Worm (Caenorhabditis elegans): ENCODE data around the gene Y44A6C.1.

Gene Y44A6C.1

ce11 chrV:20681120-20681519, 32.6 kb upstream of the Y44A6C.1 start, which contains the start of gene srsx-35:
TSS of gene srsx-35 (plus strand) at chrV:20681420.
- TF ChIP-seq blmp-1 (tag; optimal IDR thresholded peaks at IDR 0.05): no peak
- no peak for TF ChIP-seq pha-4 (tag; optimal IDR thresholded peaks at IDR 0.05)
- no peak for TF ChIP-seq tbx-8 (GFP tag; optimal IDR thresholded peaks at IDR 0.05)
- TF ChIP-seq unc-120 (tag; optimal IDR thresholded peaks at IDR 0.05; ENCODE audit: poor library complexity, severe bottlenecking): no peak
- TF ChIP-seq hlh-1 (tag; optimal IDR thresholded peaks at IDR 0.05): no peak
- TF ChIP-seq lsy-2 (tag; optimal IDR thresholded peaks at IDR 0.05): no peak
- TF ChIP-seq ceh-83 (GFP tag; optimal IDR thresholded peaks at IDR 0.05): no peak
- no peak for TF ChIP-seq unc-62 (GFP tag; optimal IDR thresholded peaks at IDR 0.05)
- no peak for TF ChIP-seq lin-32 (GFP tag; optimal IDR thresholded peaks at IDR 0.05)

- TF ChIP-seq snpc-4 (tag; optimal IDR thresholded peaks at IDR 0.05): no peak
- no peak for TF ChIP-seq ceh-83 (GFP tag; optimal IDR thresholded peaks at IDR 0.05)
- no peak for TF ChIP-seq ceh-43 (GFP tag; optimal IDR thresholded peaks at IDR 0.05)
- no peak for TF ChIP-seq M03D4.4 (tag; optimal IDR thresholded peaks at IDR 0.05)
- TF ChIP-seq elt-3 (tag; optimal IDR thresholded peaks at IDR 0.05): no peak
- TF ChIP-seq mep-1 (tag; optimal IDR thresholded peaks at IDR 0.05): no peak
Measured at ce11 chrV:20681824-20682223, 31.9 kb upstream of the Y44A6C.1 start.

- no peak for TF ChIP-seq cnd-1 (tag; optimal IDR thresholded peaks at IDR 0.05)
- TF ChIP-seq bed-3 (GFP tag; optimal IDR thresholded peaks at IDR 0.05): no peak
- TF ChIP-seq sem-2 (GFP tag; optimal IDR thresholded peaks at IDR 0.05): no peak
- TF ChIP-seq lin-32 (GFP tag; optimal IDR thresholded peaks at IDR 0.05): no peak
- TF ChIP-seq nhr-76 (tag; optimal IDR thresholded peaks at IDR 0.05): no peak
Measured at ce11 chrV:20682309-20682708, 31.4 kb upstream of the Y44A6C.1 start.

- TF ChIP-seq unc-120 (tag; optimal IDR thresholded peaks at IDR 0.05; ENCODE audit: poor library complexity, severe bottlenecking) (no peak), elt-1 (tag; optimal IDR thresholded peaks at IDR 0.05; ENCODE audit: borderline replicate concordance, insufficient read depth) (no peak), mab-5 (tag; optimal IDR thresholded peaks at IDR 0.05) (no peak), lin-13 (tag; optimal IDR thresholded peaks at IDR 0.05) (no peak), ceh-83 (GFP tag; optimal IDR thresholded peaks at IDR 0.05) (no peak), ceh-39 (tag; optimal IDR thresholded peaks at IDR 0.05) (no peak), sem-2 (GFP tag; optimal IDR thresholded peaks at IDR 0.05) (no peak), nhr-237 (tag; optimal IDR thresholded peaks at IDR 0.05) (no peak), pha-4 (tag; optimal IDR thresholded peaks at IDR 0.05) (no peak), sptf-1 (tag; optimal IDR thresholded peaks at IDR 0.05) (no peak), snpc-4 (tag; optimal IDR thresholded peaks at IDR 0.05) (no peak), elt-3 (tag; optimal IDR thresholded peaks at IDR 0.05) (no peak), lsy-2 (tag; optimal IDR thresholded peaks at IDR 0.05) (no peak), mep-1 (tag; optimal IDR thresholded peaks at IDR 0.05) (no peak)
Measured at ce11 chrV:20685383-20685782, 28.3 kb upstream of the Y44A6C.1 start, which contains the start of gene klf-2. TSS of gene klf-2 (plus strand) at chrV:20685683.

- TF ChIP-seq unc-62 (GFP tag; optimal IDR thresholded peaks at IDR 0.05): no peak
- TF ChIP-seq unc-120 (tag; optimal IDR thresholded peaks at IDR 0.05; ENCODE audit: poor library complexity, severe bottlenecking): no peak
- no peak for TF ChIP-seq sem-2 (GFP tag; optimal IDR thresholded peaks at IDR 0.05)
- TF ChIP-seq cnd-1 (tag; optimal IDR thresholded peaks at IDR 0.05): no peak
- TF ChIP-seq M03D4.4 (tag; optimal IDR thresholded peaks at IDR 0.05): no peak
- no peak for TF ChIP-seq mep-1 (tag; optimal IDR thresholded peaks at IDR 0.05)
- no peak for TF ChIP-seq elt-1 (tag; optimal IDR thresholded peaks at IDR 0.05; ENCODE audit: borderline replicate concordance, insufficient read depth)
- TF ChIP-seq nhr-28 (tag; optimal IDR thresholded peaks at IDR 0.05): no peak
Measured at ce11 chrV:20689481-20690039, 24.2 kb upstream of the Y44A6C.1 start, which contains the start of gene F53F8.3. TSS of gene F53F8.3 (minus strand) at chrV:20689531.

ce11 chrV:20691585-20691984, 22.1 kb upstream of the Y44A6C.1 start, which contains the start of gene F53F8.4:
TSS of gene F53F8.4 (minus strand) at chrV:20691685.
- no peak for TF ChIP-seq nhr-237 (tag; optimal IDR thresholded peaks at IDR 0.05)
- no peak for TF ChIP-seq cnd-1 (tag; optimal IDR thresholded peaks at IDR 0.05)
- TF ChIP-seq ces-1 (GFP tag; optimal IDR thresholded peaks at IDR 0.05): no peak
- no peak for TF ChIP-seq lin-13 (tag; optimal IDR thresholded peaks at IDR 0.05)
- TF ChIP-seq lin-32 (GFP tag; optimal IDR thresholded peaks at IDR 0.05): no peak
- TF ChIP-seq tbx-8 (GFP tag; optimal IDR thresholded peaks at IDR 0.05): no peak

ce11 chrV:20692903-20693302, 20.8 kb upstream of the Y44A6C.1 start:
- TF ChIP-seq M03D4.4 (tag; optimal IDR thresholded peaks at IDR 0.05): no peak
- TF ChIP-seq ham-2 (GFP tag; optimal IDR thresholded peaks at IDR 0.05): no peak
- TF ChIP-seq unc-62 (GFP tag; optimal IDR thresholded peaks at IDR 0.05): no peak
- no peak for TF ChIP-seq blmp-1 (tag; optimal IDR thresholded peaks at IDR 0.05)
- TF ChIP-seq nhr-28 (tag; optimal IDR thresholded peaks at IDR 0.05): no peak
- TF ChIP-seq unc-39 (tag; optimal IDR thresholded peaks at IDR 0.05): no peak
- TF ChIP-seq lin-13 (tag; optimal IDR thresholded peaks at IDR 0.05): no peak

Data from whole organism, mixed stage, embryonic.